Worm (Caenorhabditis elegans) whole organism, young adult: Measurements from ENCODE around the gene Y53G8AL.4.

ENCODE experiments used
- T26A5.8 ChIP-seq: sonication (generic microtip); optimal IDR thresholded peaks from 2 replicates; lab custom pipeline; 2016; ENCODE audit warnings: missing genetic modification characterization, missing compliant biosample characterization
- ama-1 ChIP-seq, 3 experiments: fragments of 150-350 bp in 1 of 3; sonication (generic microtip) in 2 of 3; optimal IDR thresholded peaks; 2 replicates each; lab custom pipeline; 2014 to 2018; ENCODE audit warnings: missing biosample characterization in 2 of 3, missing genetic modification characterization in 2 of 3, missing genetic modification reagents in 2 of 3
- cebp-1 ChIP-seq, 2 experiments: fragments of 200-800 bp in 1 of 2; sonication (Bioruptor generic) in 1 of 2; sonication (generic microtip) in 1 of 2; IDR thresholded peaks in 1 of 2; optimal IDR thresholded peaks in 1 of 2; 2 replicates each; pipeline versions ENCODE4 v1.3.6 to Lab custom; 2017 to 2022; ENCODE audit warnings: missing compliant biosample characterization in 2 of 2, missing genetic modification characterization in 2 of 2, mild to moderate bottlenecking in 1 of 2, missing genetic modification reagents in 1 of 2, moderate library complexity in 1 of 2
- chd-7 ChIP-seq: sonication (generic microtip); optimal IDR thresholded peaks from 2 replicates; lab custom pipeline; 2016; ENCODE audit warnings: mild to moderate bottlenecking, missing genetic modification characterization, moderate library complexity, missing compliant biosample characterization
- dox-1 ChIP-seq: fragments of 200-800 bp; sonication (Bioruptor generic); IDR thresholded peaks from 2 replicates; pipeline ENCODE4 v1.3.6; 2022; ENCODE audit warnings: missing genetic modification reagents, missing genetic modification characterization, missing compliant biosample characterization
- egl-44 ChIP-seq: fragments of 200-800 bp; sonication (Bioruptor generic); IDR thresholded peaks from 2 replicates; pipeline ENCODE4 v1.3.6; 2022; ENCODE audit warnings: missing genetic modification reagents, missing genetic modification characterization, missing compliant biosample characterization
- let-607 ChIP-seq, 2 experiments: fragments of 200-800 bp in 1 of 2; sonication (Bioruptor generic) in 1 of 2; sonication (generic microtip) in 1 of 2; optimal IDR thresholded peaks; 2 replicates each; lab custom pipeline; 2016 to 2018; ENCODE audit warnings: mild to moderate bottlenecking in 2 of 2, missing compliant biosample characterization in 2 of 2, missing genetic modification characterization in 2 of 2, moderate library complexity in 2 of 2, missing genotype in 1 of 2
- lir-1 ChIP-seq: fragments of 200-800 bp; sonication (Bioruptor generic); conservative IDR thresholded peaks from 2 replicates; pipeline ENCODE4 v1.3.6; 2022; ENCODE audit warnings: missing genetic modification reagents, missing genetic modification characterization, missing compliant biosample characterization
- mel-28 ChIP-seq: sonication (generic microtip); optimal IDR thresholded peaks from 2 replicates; lab custom pipeline; 2016; ENCODE audit warnings: borderline replicate concordance, mild to moderate bottlenecking, missing genetic modification characterization, missing compliant biosample characterization
- nhr-90 ChIP-seq: sonication (generic microtip); optimal IDR thresholded peaks from 2 replicates; lab custom pipeline; 2016; ENCODE audit warnings: missing genotype, mild to moderate bottlenecking, missing genetic modification characterization, missing compliant biosample characterization
- snpc-4 ChIP-seq, 5 experiments: fragments of 150-350 bp in 1 of 5; sonication (generic microtip) in 4 of 5; optimal IDR thresholded peaks; 2 replicates each; lab custom pipeline; 2014 to 2018; ENCODE audit warnings: missing genetic modification characterization in 5 of 5, missing biosample characterization in 3 of 5, antibody characterized with exemption in 2 of 5, mild to moderate bottlenecking in 2 of 5, missing compliant biosample characterization in 2 of 5, missing genotype in 2 of 5, moderate library complexity in 2 of 5, missing genetic modification reagents in 1 of 5
- tbp1 ChIP-seq: fragments of 200-800 bp; sonication (Bioruptor generic); optimal IDR thresholded peaks from 2 replicates; lab custom pipeline; 2018; ENCODE audit warnings: mild to moderate bottlenecking, missing genetic modification characterization, missing compliant biosample characterization
- unc-62 ChIP-seq: fragments of 150-350 bp; optimal IDR thresholded peaks from 2 replicates; lab custom pipeline; 2014; ENCODE audit warnings: missing biosample characterization, missing genetic modification reagents, missing genetic modification characterization
- zim-3 ChIP-seq: sonication (generic microtip); optimal IDR thresholded peaks from 2 replicates; lab custom pipeline; 2017; ENCODE audit warnings: mild to moderate bottlenecking, missing genetic modification characterization, moderate library complexity, missing compliant biosample characterization

DNA sequence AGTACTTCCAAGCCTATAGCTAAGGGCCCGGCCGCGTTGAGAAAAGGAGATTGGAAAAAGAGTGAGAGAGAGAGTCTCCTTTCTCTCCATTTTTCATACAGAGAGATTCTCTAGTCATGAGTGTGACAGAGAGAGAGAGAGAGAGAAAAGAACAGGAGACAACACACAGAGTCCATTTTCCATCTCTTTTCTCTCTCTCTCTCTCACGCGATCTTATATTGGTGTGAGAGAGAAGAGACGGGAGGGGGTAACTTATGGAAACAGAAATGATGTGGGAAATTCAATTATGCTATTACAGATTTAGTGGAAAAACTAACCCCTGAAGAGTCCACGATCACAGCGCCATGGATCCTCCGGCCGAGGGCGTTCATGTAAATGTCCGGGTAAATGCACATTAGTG lies 22.7 kb upstream of the Y53G8AL.4 start:
- TF ChIP-seq let-607 (tag; optimal IDR thresholded peaks at IDR 0.05; lab: Kevin White, UChicago): no peak
- TF ChIP-seq cebp-1 (GFP tag; IDR thresholded peaks at IDR 0.05; lab: Robert Waterston, UW): no peak
- TF ChIP-seq cebp-1 (tag; optimal IDR thresholded peaks at IDR 0.05; lab: Kevin White, UChicago): peak; percentile 13
- TF ChIP-seq unc-62: no peak
- no peak for TF ChIP-seq zim-3 (tag; lab: Kevin White, UChicago)
- TF ChIP-seq snpc-4 (GFP tag; optimal IDR thresholded peaks at IDR 0.05; lab: Kevin White, UChicago): no peak
- TF ChIP-seq snpc-4 (tag; optimal IDR thresholded peaks at IDR 0.05; lab: Kevin White, UChicago): no peak
- no peak for TF ChIP-seq egl-44 (GFP tag; lab: Robert Waterston, UW)
- no peak for TF ChIP-seq ama-1 (optimal IDR thresholded peaks at IDR 0.05; lab: Kevin White, UChicago)
- no peak for TF ChIP-seq ama-1 (GFP tag; optimal IDR thresholded peaks at IDR 0.05; lab: Kevin White, UChicago)
- TF ChIP-seq nhr-90 (tag; lab: Kevin White, UChicago): no peak
- TF ChIP-seq lir-1 (GFP tag; lab: Robert Waterston, UW): no peak
- no peak for TF ChIP-seq chd-7 (tag; lab: Kevin White, UChicago)
- no peak for TF ChIP-seq T26A5.8 (tag; lab: Kevin White, UChicago)
- no peak for TF ChIP-seq mel-28 (tag; lab: Kevin White, UChicago)
- 0 out of 2 replicates have a peak, but pooled peaks have one; percentile 6 for TF ChIP-seq dox-1
- TF ChIP-seq tbp1 (GFP tag; lab: Kevin White, UChicago): no peak
